Fruit fly (Drosophila melanogaster): ENCODE results near the gene CG45099.

The CG45099 gene

dm6 chr3R:22003508-22003907 lies 30.6 kb downstream of the CG45099 start:
- TF ChIP-seq CG17801 (GFP tag; optimal IDR thresholded peaks at IDR 0.05; ENCODE audit: partially characterized antibody): no peak

- TF ChIP-seq CG17801 (GFP tag; optimal IDR thresholded peaks at IDR 0.05; ENCODE audit: partially characterized antibody): no peak
Measured at dm6 chr3R:21999641-22000040, 34.4 kb downstream of the CG45099 start.

dm6 chr3R:21998877-21999276 lies 35.2 kb downstream of the CG45099 start:
- no peak for TF ChIP-seq CG17801 (GFP tag; optimal IDR thresholded peaks at IDR 0.05; ENCODE audit: partially characterized antibody)

DNA sequence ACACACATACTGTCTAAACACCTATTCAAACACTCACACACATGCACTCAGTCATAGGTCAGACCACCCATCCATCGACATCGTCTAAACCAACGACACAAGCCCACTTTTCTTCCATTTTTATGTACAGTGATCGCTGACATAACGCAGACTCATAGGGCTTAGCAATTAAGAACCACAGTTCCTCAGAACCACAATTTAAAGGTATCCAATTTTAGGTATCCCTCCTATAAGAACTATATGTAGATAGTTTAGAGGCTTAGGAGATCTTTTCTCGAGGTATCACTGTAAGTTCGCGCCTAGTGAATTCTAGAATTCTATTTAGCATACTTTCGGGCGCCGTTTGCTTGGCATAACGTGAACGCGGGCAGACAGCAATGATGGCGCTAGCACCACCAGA lies 41.2 kb downstream of the CG45099 start:
- peak; percentile 10 for TF ChIP-seq CG17801 (GFP tag; optimal IDR thresholded peaks at IDR 0.05; ENCODE audit: partially characterized antibody)

DNA sequence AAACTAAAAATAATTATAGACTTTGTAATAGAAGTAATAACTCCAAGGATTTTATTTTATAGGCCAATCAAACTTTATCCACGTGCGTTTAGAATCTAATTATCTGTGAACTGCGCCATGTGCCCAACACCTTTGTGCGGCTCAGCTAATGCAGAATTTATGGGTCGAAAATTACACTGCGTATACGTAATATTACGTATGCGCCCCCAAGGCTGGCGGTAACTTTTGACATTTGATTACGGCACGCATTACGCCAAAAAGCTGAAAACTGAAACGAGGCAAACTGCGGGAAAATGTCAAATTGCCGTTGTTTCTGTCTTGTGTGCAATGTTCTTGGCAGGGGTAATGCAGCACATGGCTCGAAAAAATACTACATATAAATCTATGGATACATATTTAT lies 42.5 kb downstream of the CG45099 start:
- no peak for TF ChIP-seq CG17801 (GFP tag; optimal IDR thresholded peaks at IDR 0.05; ENCODE audit: partially characterized antibody)

- no peak for TF ChIP-seq CG17801 (GFP tag; optimal IDR thresholded peaks at IDR 0.05; ENCODE audit: partially characterized antibody)
Measured at dm6 chr3R:21989770-21990169, 44.3 kb downstream of the CG45099 start.

DNA sequence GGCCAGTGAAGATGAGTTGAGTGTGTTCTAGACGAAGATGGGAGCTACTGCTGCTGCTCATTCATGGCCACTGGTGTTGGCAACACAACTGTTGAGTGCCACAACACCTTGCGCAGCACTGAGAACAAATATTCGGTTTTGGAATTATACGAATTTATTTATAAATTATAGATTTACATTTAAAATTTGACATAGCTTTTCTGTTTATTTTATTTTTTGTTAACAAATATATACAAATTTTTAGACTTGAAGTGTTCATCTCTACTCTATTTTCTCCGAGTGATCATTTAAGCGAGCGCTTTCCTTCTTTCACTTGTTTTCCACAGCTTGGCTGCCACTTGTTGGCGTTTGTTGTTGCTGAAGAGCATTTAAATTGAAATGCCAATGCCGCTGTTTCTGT lies 46.5 kb downstream of the CG45099 start:
- TF ChIP-seq CG17801 (GFP tag; optimal IDR thresholded peaks at IDR 0.05; ENCODE audit: partially characterized antibody): no peak

Data from ovary, adult (tissue).